Worm (Caenorhabditis elegans): Measurements from ENCODE around the gene F14H12.8.

- TF ChIP-seq mep-1 (tag; optimal IDR thresholded peaks at IDR 0.05) = no peak
- no peak for TF ChIP-seq snpc-4 (tag; optimal IDR thresholded peaks at IDR 0.05)
- no peak for TF ChIP-seq ham-2 (GFP tag; optimal IDR thresholded peaks at IDR 0.05)
- TF ChIP-seq nhr-2 (tag; optimal IDR thresholded peaks at IDR 0.05) = no peak
- TF ChIP-seq blmp-1 (tag; optimal IDR thresholded peaks at IDR 0.05) = no peak
- no peak for TF ChIP-seq sptf-1 (tag; optimal IDR thresholded peaks at IDR 0.05)
- TF ChIP-seq nhr-237 (tag; optimal IDR thresholded peaks at IDR 0.05) = no peak
- no peak for TF ChIP-seq unc-120 (tag; optimal IDR thresholded peaks at IDR 0.05; ENCODE audit: poor library complexity, severe bottlenecking)
- no peak for TF ChIP-seq elt-3 (tag; optimal IDR thresholded peaks at IDR 0.05)
Observed at ce11 chrX:4402854-4403253, 38.1 kb upstream of the F14H12.8 start, which contains the start of gene D1079.1.
